Worm (Caenorhabditis elegans) whole organism, midembryonic: ENCODE results near the gene lips-2.
"Not testable (repeated sequence)": the region's sequence is repeated elsewhere in the genome, so short reads cannot be mapped to it uniquely, and the experiment has no call there.

ENCODE experiments used
- T22C8.4 ChIP-seq: fragments of 200-800 bp; sonication (Bioruptor generic); IDR thresholded peaks from 2 replicates; pipeline ENCODE4 v1.3.6; 2022; ENCODE audit warnings: missing genetic modification characterization, missing compliant biosample characterization
- cog-1 ChIP-seq: sonication (generic microtip); optimal IDR thresholded peaks from 2 replicates; lab custom pipeline; 2016; ENCODE audit warnings: missing genetic modification characterization, missing compliant biosample characterization
- flt-1 ChIP-seq: fragments of 200-800 bp; sonication (Bioruptor generic); IDR thresholded peaks from 2 replicates; pipeline ENCODE4 v1.3.6; 2022; ENCODE audit warnings: missing genetic modification characterization, missing compliant biosample characterization
- klf-2 ChIP-seq: fragments of 200-800 bp; sonication (Bioruptor generic); conservative IDR thresholded peaks from 2 replicates; pipeline ENCODE4 v1.3.6; 2022; ENCODE audit warnings: missing genetic modification reagents, missing genetic modification characterization, missing compliant biosample characterization
- med-1 ChIP-seq: sonication (generic microtip); optimal IDR thresholded peaks from 2 replicates; lab custom pipeline; 2017; ENCODE audit warnings: missing genetic modification characterization, mild to moderate bottlenecking, missing compliant biosample characterization, antibody characterized with exemption, missing genetic modification reagents; ENCODE audit not compliant: insufficient read depth
- ref-1 ChIP-seq: fragments of 200-800 bp; sonication (Bioruptor generic); conservative IDR thresholded peaks from 2 replicates; pipeline ENCODE4 v1.3.6; 2022; ENCODE audit warnings: missing genetic modification reagents, missing genetic modification characterization, missing compliant biosample characterization
- tab-1 ChIP-seq: fragments of 200-800 bp; sonication (Bioruptor generic); IDR thresholded peaks from 2 replicates; pipeline ENCODE4 v1.3.6; 2022; ENCODE audit warnings: missing genetic modification characterization, missing compliant biosample characterization
- ztf-23 ChIP-seq: fragments of 200-800 bp; sonication (Bioruptor generic); IDR thresholded peaks from 2 replicates; pipeline ENCODE4 v1.3.6; 2022; ENCODE audit warnings: missing genetic modification reagents, missing genetic modification characterization, missing compliant biosample characterization
- ztf-29 ChIP-seq: fragments of 200-800 bp; sonication (Bioruptor generic); IDR thresholded peaks from 2 replicates; pipeline ENCODE4 v1.3.6; 2022; ENCODE audit warnings: missing genetic modification reagents, missing genetic modification characterization, missing compliant biosample characterization

Gene lips-2

ce11 chrX:12304231-12304630 lies 18.6 kb downstream of the lips-2 start:
- no peak for TF ChIP-seq ztf-23 (GFP tag; lab: Robert Waterston, UW)
- no peak for TF ChIP-seq cog-1
- TF ChIP-seq klf-2 (GFP tag; lab: Robert Waterston, UW): no peak
- no peak for TF ChIP-seq T22C8.4 (GFP tag; lab: Robert Waterston, UW)
- TF ChIP-seq tab-1 (GFP tag; lab: Robert Waterston, UW): no peak
- TF ChIP-seq flt-1 (GFP tag; lab: Robert Waterston, UW): no peak
- TF ChIP-seq med-1 (GFP tag; lab: Kevin White, UChicago): no peak
- no peak for TF ChIP-seq ztf-29 (GFP tag; lab: Robert Waterston, UW)
- no peak for TF ChIP-seq ref-1

- TF ChIP-seq cog-1: no peak
- no peak for TF ChIP-seq med-1 (GFP tag; lab: Kevin White, UChicago)
- no peak for TF ChIP-seq klf-2 (GFP tag; lab: Robert Waterston, UW)
- TF ChIP-seq ref-1: no peak
- no peak for TF ChIP-seq flt-1 (GFP tag; lab: Robert Waterston, UW)
- TF ChIP-seq ztf-23 (GFP tag; lab: Robert Waterston, UW): no peak
- no peak for TF ChIP-seq ztf-29 (GFP tag; lab: Robert Waterston, UW)
- TF ChIP-seq T22C8.4 (GFP tag; lab: Robert Waterston, UW): no peak
- TF ChIP-seq tab-1 (GFP tag; lab: Robert Waterston, UW): no peak
These were observed 21.0 kb downstream of the lips-2 start, which contains the start of gene phf-32 for ce11 chrX:12306565-12306964. Gene phf-32 (plus strand): TSS chrX:12306865.

- not testable (repeated sequence) for TF ChIP-seq ztf-23, klf-2, ztf-29 (GFP tag; lab: Robert Waterston, UW)
These were observed 22.5 kb downstream of the lips-2 start, which contains the start of gene F17A2.16 for ce11 chrX:12308045-12308499. Gene F17A2.16 (plus strand): TSS chrX:12308449.

ce11 chrX:12313779-12314178 lies 28.2 kb downstream of the lips-2 start:
- TF ChIP-seq flt-1 (GFP tag; lab: Robert Waterston, UW): no peak
- no peak for TF ChIP-seq ztf-29 (GFP tag; lab: Robert Waterston, UW)
- TF ChIP-seq cog-1: no peak
- TF ChIP-seq med-1 (GFP tag; lab: Kevin White, UChicago): no peak
- TF ChIP-seq klf-2 (GFP tag; lab: Robert Waterston, UW): no peak
- no peak for TF ChIP-seq ref-1
- TF ChIP-seq tab-1 (GFP tag; lab: Robert Waterston, UW): no peak
- TF ChIP-seq T22C8.4 (GFP tag; lab: Robert Waterston, UW): no peak
- TF ChIP-seq ztf-23 (GFP tag; lab: Robert Waterston, UW): no peak

- no peak for TF ChIP-seq flt-1 (GFP tag; lab: Robert Waterston, UW)
- TF ChIP-seq ztf-23 (GFP tag; lab: Robert Waterston, UW): no peak
- TF ChIP-seq med-1 (GFP tag; lab: Kevin White, UChicago): no peak
- TF ChIP-seq tab-1 (GFP tag; lab: Robert Waterston, UW): no peak
- TF ChIP-seq T22C8.4 (GFP tag; lab: Robert Waterston, UW): no peak
- no peak for TF ChIP-seq ztf-29 (GFP tag; lab: Robert Waterston, UW)
- no peak for TF ChIP-seq ref-1
- TF ChIP-seq cog-1: no peak
- no peak for TF ChIP-seq klf-2 (GFP tag; lab: Robert Waterston, UW)
These were observed 28.8 kb downstream of the lips-2 start for ce11 chrX:12314395-12314794.

ce11 chrX:12315268-12315667 lies 29.7 kb downstream of the lips-2 start, which contains the start of gene xtr-2:
Gene xtr-2 (plus strand): TSS chrX:12315568.
- no peak for TF ChIP-seq ref-1

ce11 chrX:12317560-12317959 lies 32.0 kb downstream of the lips-2 start:
- TF ChIP-seq T22C8.4 (GFP tag; lab: Robert Waterston, UW): no peak
- TF ChIP-seq tab-1 (GFP tag; lab: Robert Waterston, UW): no peak
- no peak for TF ChIP-seq ztf-29 (GFP tag; lab: Robert Waterston, UW)
- TF ChIP-seq ref-1: no peak
- TF ChIP-seq ztf-23 (GFP tag; lab: Robert Waterston, UW): no peak
- no peak for TF ChIP-seq cog-1
- TF ChIP-seq med-1 (GFP tag; lab: Kevin White, UChicago): no peak
- TF ChIP-seq klf-2 (GFP tag; lab: Robert Waterston, UW): no peak
- TF ChIP-seq flt-1 (GFP tag; lab: Robert Waterston, UW): no peak

ce11 chrX:12320737-12321136 lies 35.1 kb downstream of the lips-2 start, which contains the start of gene ceh-40:
Gene ceh-40 (minus strand): TSS chrX:12320777.
- TF ChIP-seq cog-1 (no peak), flt-1 (GFP tag; lab: Robert Waterston, UW) (no peak), med-1 (GFP tag; lab: Kevin White, UChicago) (no peak)

- TF ChIP-seq tab-1 (GFP tag; lab: Robert Waterston, UW) (no peak), ztf-29 (GFP tag; lab: Robert Waterston, UW) (no peak)
These were observed 35.8 kb downstream of the lips-2 start, which contains the start of gene F17A2.13 for ce11 chrX:12321357-12321756. Gene F17A2.13 (plus strand): TSS chrX:12321657.

ce11 chrX:12323439-12323838 lies 37.8 kb downstream of the lips-2 start, which contains the start of gene srd-40:
Gene srd-40 (plus strand): TSS chrX:12323739.
- TF ChIP-seq ztf-29 (GFP tag; lab: Robert Waterston, UW) (no peak), ref-1 (no peak), T22C8.4 (GFP tag; lab: Robert Waterston, UW) (no peak), flt-1 (GFP tag; lab: Robert Waterston, UW) (no peak), klf-2 (GFP tag; lab: Robert Waterston, UW) (no peak), ztf-23 (GFP tag; lab: Robert Waterston, UW) (no peak), med-1 (GFP tag; lab: Kevin White, UChicago) (no peak), tab-1 (GFP tag; lab: Robert Waterston, UW) (no peak), cog-1 (no peak)
